Fruit fly (Drosophila melanogaster) whole organism, wandering third instar larva: ENCODE results near the gene CG14297.

ENCODE experiments used
- CG9705 ChIP-seq: fragments of 200-800 bp; sonication (Bioruptor generic); optimal IDR thresholded peaks from 2 replicates; lab custom pipeline; 2018; ENCODE audit warnings: missing biosample characterization, mild to moderate bottlenecking, missing genetic modification characterization
- CrebA ChIP-seq: fragments of 200-800 bp; sonication (Bioruptor generic); optimal IDR thresholded peaks from 2 replicates; lab custom pipeline; 2016; ENCODE audit warnings: missing biosample characterization, mild to moderate bottlenecking, missing genetic modification characterization, borderline replicate concordance
- Dfd ChIP-seq: fragments of >200 bp; optimal IDR thresholded peaks from 2 replicates; lab custom pipeline; 2017; ENCODE audit warnings: missing biosample characterization, missing genetic modification characterization
- Dif ChIP-seq: fragments of 200-275, 200-300 bp; sonication (Bioruptor generic); optimal IDR thresholded peaks from 2 replicates; lab custom pipeline; 2018; ENCODE audit warnings: missing biosample characterization, missing genetic modification characterization; ENCODE audit not compliant: partially characterized antibody
- GATAd ChIP-seq: sonication (Bioruptor generic); optimal IDR thresholded peaks from 2 replicates; lab custom pipeline; 2016; ENCODE audit warnings: missing biosample characterization, missing genetic modification characterization
- Hnf4 ChIP-seq: fragments of 200-800 bp; sonication (Bioruptor generic); optimal IDR thresholded peaks from 2 replicates; lab custom pipeline; 2016; ENCODE audit warnings: missing biosample characterization, mild to moderate bottlenecking, missing genetic modification characterization
- Hr83 ChIP-seq: fragments of 200-300 bp; sonication (Bioruptor generic); optimal IDR thresholded peaks from 2 replicates; lab custom pipeline; 2016; ENCODE audit warnings: missing biosample characterization, mild to moderate bottlenecking, missing genetic modification characterization, moderate library complexity; ENCODE audit not compliant: poor library complexity, severe bottlenecking
- Jra ChIP-seq: sonication (Bioruptor generic); optimal IDR thresholded peaks from 2 replicates; lab custom pipeline; 2016; ENCODE audit warnings: missing biosample characterization, missing genetic modification characterization
- N ChIP-seq: fragments of >200 bp; optimal IDR thresholded peaks from 2 replicates; lab custom pipeline; 2018; ENCODE audit warnings: missing biosample characterization, missing external identifiers, missing genetic modification characterization
- OdsH ChIP-seq: fragments of 200-800 bp; sonication (Bioruptor generic); optimal IDR thresholded peaks from 2 replicates; lab custom pipeline; 2016; ENCODE audit warnings: missing biosample characterization, mild to moderate bottlenecking, missing genetic modification characterization
- Rel ChIP-seq, 2 experiments: fragments of 200-800 bp; sonication (Bioruptor generic) in 1 of 2; optimal IDR thresholded peaks; 2 replicates in 1 of 2; 3 replicates in 1 of 2; lab custom pipeline; 2016 to 2019; ENCODE audit warnings: mild to moderate bottlenecking in 2 of 2, missing biosample characterization in 2 of 2, missing genetic modification characterization in 2 of 2, moderate library complexity in 1 of 2
- Sp1 ChIP-seq: fragments of 200-800 bp; sonication (Bioruptor generic); optimal IDR thresholded peaks from 3 replicates; lab custom pipeline; 2019; ENCODE audit warnings: missing biosample characterization, mild to moderate bottlenecking, missing genetic modification characterization, moderate library complexity
- Vsx2 ChIP-seq: fragments of 200-300, 225-300 bp; sonication (Bioruptor generic); optimal IDR thresholded peaks from 2 replicates; lab custom pipeline; 2018; ENCODE audit warnings: missing biosample characterization, missing genetic modification characterization; ENCODE audit not compliant: partially characterized antibody
- br ChIP-seq: fragments of 200-800 bp; sonication (Bioruptor generic); optimal IDR thresholded peaks from 2 replicates; lab custom pipeline; 2016; ENCODE audit warnings: missing biosample characterization, missing genetic modification characterization
- brk ChIP-seq: fragments of 200-800 bp; sonication (Bioruptor generic); optimal IDR thresholded peaks from 2 replicates; lab custom pipeline; 2016; ENCODE audit warnings: missing biosample characterization, mild to moderate bottlenecking, missing genetic modification characterization
- dl ChIP-seq, 2 experiments: fragments of 175-275, 200-275 bp in 1 of 2; fragments of 200-275 bp in 1 of 2; sonication (Bioruptor generic); optimal IDR thresholded peaks; lab custom pipeline; 2018; ENCODE audit warnings: mild to moderate bottlenecking in 2 of 2, missing biosample characterization in 2 of 2, missing genetic modification characterization in 2 of 2, moderate library complexity in 2 of 2; ENCODE audit not compliant: partially characterized antibody in 2 of 2, insufficient read depth in 1 of 2
- dmrt93B ChIP-seq: fragments of 200-800 bp; sonication (Bioruptor generic); optimal IDR thresholded peaks from 2 replicates; lab custom pipeline; 2018; ENCODE audit warnings: missing biosample characterization, mild to moderate bottlenecking, missing genetic modification characterization
- dsf ChIP-seq: sonication (Bioruptor generic); optimal IDR thresholded peaks from 2 replicates; lab custom pipeline; 2016; ENCODE audit warnings: missing biosample characterization, missing genetic modification characterization, borderline replicate concordance
- foxo ChIP-seq, 2 experiments: fragments of 200-800 bp; sonication (Bioruptor generic); optimal IDR thresholded peaks; 2 replicates in 1 of 2; 3 replicates in 1 of 2; lab custom pipeline; 2016 to 2017; ENCODE audit warnings: missing biosample characterization in 2 of 2, missing genetic modification characterization in 2 of 2
- h ChIP-seq: fragments of 200-800 bp; sonication (Bioruptor generic); optimal IDR thresholded peaks from 3 replicates; lab custom pipeline; 2016; ENCODE audit warnings: missing biosample characterization, mild to moderate bottlenecking, missing genetic modification characterization
- jim ChIP-seq: fragments of 175-275, 200-325 bp; sonication (Bioruptor generic); optimal IDR thresholded peaks from 2 replicates; lab custom pipeline; 2016; ENCODE audit warnings: missing biosample characterization, mild to moderate bottlenecking, missing genetic modification characterization
- lola ChIP-seq: fragments of >200 bp; optimal IDR thresholded peaks from 2 replicates; lab custom pipeline; 2017; ENCODE audit warnings: missing biosample characterization, missing genetic modification characterization
- psq ChIP-seq: fragments of 200-800 bp; sonication (Bioruptor generic); optimal IDR thresholded peaks from 3 replicates; lab custom pipeline; 2017; ENCODE audit warnings: missing biosample characterization, mild to moderate bottlenecking, missing genetic modification characterization, moderate library complexity
- rgr ChIP-seq: fragments of 200-800 bp; sonication (Bioruptor generic); optimal IDR thresholded peaks from 3 replicates; lab custom pipeline; 2016; ENCODE audit warnings: missing biosample characterization, mild to moderate bottlenecking, missing genetic modification characterization
- sage ChIP-seq: fragments of 200-800 bp; sonication (Bioruptor generic); optimal IDR thresholded peaks from 2 replicates; lab custom pipeline; 2016; ENCODE audit warnings: missing biosample characterization, mild to moderate bottlenecking, missing genetic modification characterization
- sv ChIP-seq: fragments of 200-800 bp; sonication (Bioruptor generic); optimal IDR thresholded peaks from 3 replicates; lab custom pipeline; 2016; ENCODE audit warnings: missing biosample characterization, missing genetic modification characterization
- tai ChIP-seq: sonication (Bioruptor generic); optimal IDR thresholded peaks from 2 replicates; lab custom pipeline; 2016; ENCODE audit warnings: missing biosample characterization, missing genetic modification characterization
- usp ChIP-seq: fragments of >200 bp; optimal IDR thresholded peaks from 2 replicates; lab custom pipeline; 2017; ENCODE audit warnings: missing biosample characterization, missing genetic modification characterization
- woc ChIP-seq: sonication (Bioruptor generic); optimal IDR thresholded peaks from 2 replicates; lab custom pipeline; 2016; ENCODE audit warnings: missing biosample characterization, mild to moderate bottlenecking, missing genetic modification characterization

Gene CG14297

dm6 chr3R:18923802-18924635, 26.1 kb downstream of the CG14297 start:
- TF ChIP-seq Hnf4 (GFP tag; lab: Kevin White, UChicago) (no peak), Dif (GFP tag; lab: Kevin White, UChicago) (peak; percentile 62), jim (GFP tag; lab: Kevin White, UChicago) (no peak), rgr (no peak), N (GFP tag; lab: Kevin White, UChicago) (peak; percentile 78), Sp1 (no peak), CG9705 (GFP tag; lab: Kevin White, UChicago) (no peak), dl (GFP tag; optimal IDR thresholded peaks at IDR 0.05; lab: Kevin White, UChicago; ENCODE audit: insufficient read depth in 1 of 2, partially characterized antibody in 2 of 2) (peak; percentile 28 to 61), h (GFP tag; lab: Kevin White, UChicago) (peak; percentile 23), GATAd (GFP tag; lab: Kevin White, UChicago) (no peak), Jra (peak; percentile 53), CrebA (GFP tag; lab: Kevin White, UChicago) (no peak), brk (GFP tag; lab: Kevin White, UChicago) (peak; percentile 40), Hr83 (peak; percentile 33), woc (GFP tag; lab: Kevin White, UChicago) (no peak), Rel (GFP tag; optimal IDR thresholded peaks at IDR 0.05; lab: Kevin White, UChicago) (no peak), Rel (tag; optimal IDR thresholded peaks at IDR 0.05; lab: Kevin White, UChicago) (peak; percentile 9), dmrt93B (GFP tag; lab: Kevin White, UChicago) (no peak), br (peak; percentile 22), Vsx2 (GFP tag; lab: Kevin White, UChicago) (no peak)

- TF ChIP-seq br (no peak), Dfd (no peak), usp (GFP tag; lab: Kevin White, UChicago) (no peak), CrebA (GFP tag; lab: Kevin White, UChicago) (no peak), Sp1 (no peak), tai (GFP tag; lab: Kevin White, UChicago) (no peak), OdsH (GFP tag; lab: Kevin White, UChicago) (no peak), Jra (no peak)
Observed at dm6 chr3R:18924636-18924977, 26.7 kb downstream of the CG14297 start.

DNA sequence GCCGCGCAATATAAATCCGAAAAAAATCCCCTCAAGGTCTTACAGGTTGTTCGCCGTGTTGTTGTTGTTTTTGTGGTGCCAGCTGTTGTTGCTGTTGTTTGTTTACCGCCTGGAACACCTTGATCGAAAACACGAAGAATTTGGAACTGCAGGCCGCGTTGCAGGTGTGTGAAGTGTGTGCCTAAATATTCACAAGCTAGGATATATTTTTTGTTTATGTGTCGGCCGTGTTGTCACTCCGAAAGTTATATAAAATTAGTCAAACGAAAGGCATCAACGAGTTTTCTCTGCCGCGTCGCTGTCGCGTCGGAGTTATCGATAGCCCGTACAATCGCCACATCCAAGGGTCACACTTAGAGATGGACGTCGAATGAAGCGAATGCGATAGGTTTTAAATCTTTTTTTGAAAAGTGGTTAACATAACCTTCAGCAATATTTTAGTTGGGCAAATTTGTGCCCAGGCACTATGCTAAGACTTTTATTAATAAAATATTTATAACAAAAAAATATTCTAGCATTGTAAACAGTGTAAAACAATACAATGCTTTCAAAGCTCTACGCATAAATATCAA, 30.5 kb downstream of the CG14297 start, which contains the start of gene Mpc1:
TSS of gene Mpc1 (minus strand) at position 314 of the 572 bp plus-strand sequence.
- TF ChIP-seq Hnf4 (GFP tag; lab: Kevin White, UChicago) (peak; percentile 4), sage (GFP tag; lab: Kevin White, UChicago) (no peak), OdsH (GFP tag; lab: Kevin White, UChicago) (no peak), N (GFP tag; lab: Kevin White, UChicago) (no peak), rgr (no peak), foxo (GFP tag; optimal IDR thresholded peaks at IDR 0.05; lab: Kevin White, UChicago) (peak in 1 of 2 experiments; percentile 27), psq (GFP tag; lab: Kevin White, UChicago) (peak; percentile 26), dsf (GFP tag; lab: Kevin White, UChicago) (no peak), lola (no peak), Rel (GFP tag; optimal IDR thresholded peaks at IDR 0.05; lab: Kevin White, UChicago) (no peak), Rel (tag; optimal IDR thresholded peaks at IDR 0.05; lab: Kevin White, UChicago) (peak; percentile 100), tai (GFP tag; lab: Kevin White, UChicago) (peak; percentile 47), Vsx2 (GFP tag; lab: Kevin White, UChicago) (no peak), sv (GFP tag; lab: Kevin White, UChicago) (no peak), woc (GFP tag; lab: Kevin White, UChicago) (peak; percentile 43), br (no peak)
